Worm (Caenorhabditis elegans) whole organism, L1 larva: Measurements from ENCODE around the gene crn-2.

Source experiments
- C34B4.2 ChIP-seq: sonication (generic microtip); optimal IDR thresholded peaks from 2 replicates; lab custom pipeline; 2017; ENCODE audit warnings: mild to moderate bottlenecking, missing genetic modification characterization, missing compliant biosample characterization
- F16B12.6 ChIP-seq: fragments of 150-350 bp; optimal IDR thresholded peaks from 2 replicates; lab custom pipeline; 2014; ENCODE audit warnings: missing biosample characterization, missing genetic modification characterization
- alr-1 ChIP-seq: fragments of 200-800 bp; sonication (Bioruptor generic); optimal IDR thresholded peaks from 2 replicates; lab custom pipeline; 2018; ENCODE audit warnings: borderline replicate concordance, mild to moderate bottlenecking, missing genetic modification characterization, missing compliant biosample characterization
- aly-2 ChIP-seq: fragments of 150-350 bp; optimal IDR thresholded peaks from 2 replicates; lab custom pipeline; 2014; ENCODE audit warnings: missing biosample characterization, missing genetic modification characterization
- blmp-1 ChIP-seq: fragments of 150-350 bp; optimal IDR thresholded peaks from 2 replicates; lab custom pipeline; 2014; ENCODE audit warnings: missing biosample characterization, missing genetic modification characterization
- ceh-63 ChIP-seq: fragments of 200-800 bp; sonication (Bioruptor generic); optimal IDR thresholded peaks from 2 replicates; lab custom pipeline; 2018; ENCODE audit warnings: mild to moderate bottlenecking, missing genetic modification characterization, missing compliant biosample characterization
- ceh-8 ChIP-seq: fragments of 200-800 bp; sonication (Bioruptor generic); optimal IDR thresholded peaks from 2 replicates; lab custom pipeline; 2018; ENCODE audit warnings: mild to moderate bottlenecking, missing genetic modification characterization, moderate library complexity, missing compliant biosample characterization
- ceh-82 ChIP-seq, 3 experiments: fragments of 150-350 bp in 1 of 3; sonication (generic microtip) in 2 of 3; optimal IDR thresholded peaks; 2 replicates each; lab custom pipeline; 2014 to 2017; ENCODE audit warnings: missing biosample characterization in 3 of 3, missing genetic modification characterization in 3 of 3
- efl-1 ChIP-seq, 4 experiments: fragments of 150-350 bp; optimal IDR thresholded peaks in 3 of 4; peaks in 1 of 4; 1 replicate in 1 of 4; 2 replicates in 3 of 4; lab custom pipeline; 2014; ENCODE audit warnings: missing biosample characterization in 2 of 4, missing genetic modification characterization in 2 of 4, missing genetic modification reagents in 2 of 4
- efl-3 ChIP-seq: fragments of 200-800 bp; sonication (Bioruptor generic); optimal IDR thresholded peaks from 2 replicates; lab custom pipeline; 2018; ENCODE audit warnings: mild to moderate bottlenecking, missing genetic modification characterization, missing compliant biosample characterization
- elt-3 ChIP-seq, 6 experiments: fragments of 150-350 bp in 1 of 6; sonication (generic microtip); optimal IDR thresholded peaks; 2 replicates each; lab custom pipeline; 2017 to 2018; ENCODE audit warnings: missing biosample characterization in 6 of 6, missing genetic modification characterization in 6 of 6, inconsistent platforms in 1 of 6
- fkh-4 ChIP-seq: sonication (generic microtip); optimal IDR thresholded peaks from 2 replicates; lab custom pipeline; 2016; ENCODE audit warnings: missing compliant biosample characterization, missing genetic modification characterization, borderline replicate concordance
- grh-1 ChIP-seq: fragments of 200-800 bp; sonication (Bioruptor generic); IDR thresholded peaks from 2 replicates; pipeline ENCODE4 v1.3.6; 2022; ENCODE audit warnings: missing genetic modification reagents, missing genetic modification characterization, missing compliant biosample characterization
- hlh-17 ChIP-seq: fragments of 200-800 bp; sonication (Bioruptor generic); optimal IDR thresholded peaks from 2 replicates; lab custom pipeline; 2018; ENCODE audit warnings: missing genetic modification characterization, mild to moderate bottlenecking, missing compliant biosample characterization, moderate library complexity, borderline replicate concordance
- hlh-4 ChIP-seq: sonication (generic microtip); optimal IDR thresholded peaks from 2 replicates; lab custom pipeline; 2016; ENCODE audit warnings: mild to moderate bottlenecking, missing genetic modification characterization, missing compliant biosample characterization
- lin-13 ChIP-seq: fragments of 150-350 bp; optimal IDR thresholded peaks from 2 replicates; lab custom pipeline; 2014; ENCODE audit warnings: missing biosample characterization, missing genetic modification reagents, missing genetic modification characterization
- mdl-1 ChIP-seq, 2 experiments: fragments of 150-350 bp; optimal IDR thresholded peaks; 2 replicates each; lab custom pipeline; 2014 to 2017; ENCODE audit warnings: missing biosample characterization in 2 of 2, missing genetic modification characterization in 2 of 2, inconsistent platforms in 1 of 2
- mef-2 ChIP-seq: fragments of 150-350 bp; optimal IDR thresholded peaks from 2 replicates; lab custom pipeline; 2014; ENCODE audit warnings: missing biosample characterization, missing genetic modification characterization
- mep-1 ChIP-seq: fragments of 150-350 bp; optimal IDR thresholded peaks from 2 replicates; lab custom pipeline; 2014; ENCODE audit warnings: missing biosample characterization, missing genetic modification characterization
- nhr-11 ChIP-seq: fragments of 150-350 bp; optimal IDR thresholded peaks from 2 replicates; lab custom pipeline; 2014; ENCODE audit warnings: missing biosample characterization, missing genetic modification characterization
- nhr-19 ChIP-seq: fragments of 200-800 bp; sonication (Bioruptor generic); conservative IDR thresholded peaks from 2 replicates; pipeline ENCODE4 v1.3.6; 2022; ENCODE audit warnings: missing genetic modification characterization, missing compliant biosample characterization
- nhr-20 ChIP-seq: sonication (generic microtip); optimal IDR thresholded peaks from 2 replicates; lab custom pipeline; 2016; ENCODE audit warnings: mild to moderate bottlenecking, missing genetic modification characterization, missing compliant biosample characterization
- nhr-237 ChIP-seq: fragments of 150-350 bp; optimal IDR thresholded peaks from 2 replicates; lab custom pipeline; 2014; ENCODE audit warnings: missing biosample characterization, missing genetic modification characterization
- nhr-28 ChIP-seq: fragments of 150-350 bp; optimal IDR thresholded peaks from 2 replicates; lab custom pipeline; 2014; ENCODE audit warnings: missing biosample characterization, missing genetic modification characterization
- nhr-71 ChIP-seq: sonication (generic microtip); optimal IDR thresholded peaks from 2 replicates; lab custom pipeline; 2016; ENCODE audit warnings: mild to moderate bottlenecking, missing genetic modification characterization, moderate library complexity, missing compliant biosample characterization
- nhr-77 ChIP-seq: fragments of 150-350 bp; optimal IDR thresholded peaks from 2 replicates; lab custom pipeline; 2014; ENCODE audit warnings: missing biosample characterization, missing genetic modification characterization
- nhr-84 ChIP-seq: sonication (generic microtip); optimal IDR thresholded peaks from 2 replicates; lab custom pipeline; 2017; ENCODE audit warnings: missing biosample characterization, missing genetic modification characterization
- nhr-85 ChIP-seq: sonication (generic microtip); peaks from one replicate; lab custom pipeline; 2016; ENCODE audit warnings: missing genetic modification characterization, inconsistent platforms, missing compliant biosample characterization
- nhr-90 ChIP-seq: sonication (generic microtip); optimal IDR thresholded peaks from 2 replicates; lab custom pipeline; 2016; ENCODE audit warnings: mild to moderate bottlenecking, missing genetic modification characterization, missing compliant biosample characterization; ENCODE audit not compliant: poor library complexity
- pqm-1 ChIP-seq: sonication (generic microtip); optimal IDR thresholded peaks from 3 replicates; lab custom pipeline; 2017; ENCODE audit warnings: missing biosample characterization, missing genetic modification characterization
- sox-4 ChIP-seq: sonication (generic microtip); optimal IDR thresholded peaks from 2 replicates; lab custom pipeline; 2016; ENCODE audit warnings: missing genetic modification characterization, missing compliant biosample characterization
- sup-37 ChIP-seq: fragments of 200-800 bp; sonication (Bioruptor generic); optimal IDR thresholded peaks from 2 replicates; lab custom pipeline; 2018; ENCODE audit warnings: mild to moderate bottlenecking, missing genetic modification characterization, missing compliant biosample characterization
- swsn-7 ChIP-seq: sonication (generic microtip); optimal IDR thresholded peaks from 2 replicates; lab custom pipeline; 2016; ENCODE audit warnings: missing genetic modification characterization, missing compliant biosample characterization
- tbx-2 ChIP-seq: sonication (generic microtip); optimal IDR thresholded peaks from 2 replicates; lab custom pipeline; 2016; ENCODE audit warnings: missing genetic modification characterization, missing compliant biosample characterization
- unc-62 ChIP-seq: fragments of 150-350 bp; optimal IDR thresholded peaks from 2 replicates; lab custom pipeline; 2014; ENCODE audit warnings: missing biosample characterization, missing genetic modification reagents, missing genetic modification characterization
- unc-98 ChIP-seq: fragments of 200-800 bp; sonication (Bioruptor generic); IDR thresholded peaks from 2 replicates; pipeline ENCODE4 v1.3.6; 2022; ENCODE audit warnings: missing genetic modification characterization, missing compliant biosample characterization
- xbp-1 ChIP-seq: sonication (generic microtip); optimal IDR thresholded peaks from 2 replicates; lab custom pipeline; 2016; ENCODE audit warnings: missing genetic modification characterization, missing compliant biosample characterization
- zag-1 ChIP-seq: fragments of 150-350 bp; optimal IDR thresholded peaks from 2 replicates; lab custom pipeline; 2014; ENCODE audit warnings: missing biosample characterization, missing genetic modification characterization
- ztf-4 ChIP-seq: fragments of 150-350 bp; optimal IDR thresholded peaks from 2 replicates; lab custom pipeline; 2014; ENCODE audit warnings: missing biosample characterization, missing genetic modification characterization

The crn-2 gene

ce11 chrV:5594315-5594714, at the start of gene crn-2:
crn-2 (plus strand) TSS chrV:5594615.
- no peak for TF ChIP-seq nhr-71 (tag; lab: Kevin White, UChicago)
- TF ChIP-seq C34B4.2 (tag; lab: Kevin White, UChicago): no peak
- no peak for TF ChIP-seq aly-2 (tag; lab: Kevin White, UChicago)
- TF ChIP-seq fkh-4 (tag; lab: Kevin White, UChicago): no peak
- TF ChIP-seq grh-1: no peak
- no peak for TF ChIP-seq sup-37
- TF ChIP-seq unc-98 (GFP tag; lab: Robert Waterston, UW): no peak
- no peak for TF ChIP-seq pqm-1
- no peak for TF ChIP-seq efl-3 (GFP tag; lab: Kevin White, UChicago)
- TF ChIP-seq nhr-28 (tag; lab: Kevin White, UChicago): no peak
- TF ChIP-seq mep-1 (tag; lab: Kevin White, UChicago): no peak
- no peak for TF ChIP-seq mef-2 (tag; lab: Kevin White, UChicago)

- TF ChIP-seq hlh-4 (tag; lab: Kevin White, UChicago) (no peak), efl-1 (optimal IDR thresholded peaks at IDR 0.05; lab: Kevin White, UChicago) (no peak), efl-1 (GFP tag; optimal IDR thresholded peaks at IDR 0.05 in 1 of 2; lab: Kevin White, UChicago) (no peak), nhr-11 (tag; lab: Kevin White, UChicago) (no peak), ceh-63 (no peak), nhr-90 (no peak), F16B12.6 (tag; lab: Kevin White, UChicago) (no peak), alr-1 (tag; lab: Kevin White, UChicago) (no peak), ztf-4 (tag; lab: Kevin White, UChicago) (no peak), mdl-1 (tag; optimal IDR thresholded peaks at IDR 0.05; lab: Kevin White, UChicago) (no peak), sup-37 (no peak), elt-3 (tag; optimal IDR thresholded peaks at IDR 0.05; lab: Kevin White, UChicago) (no peak), blmp-1 (tag; lab: Kevin White, UChicago) (no peak), nhr-84 (tag; lab: Kevin White, UChicago) (no peak), sox-4 (tag; lab: Kevin White, UChicago) (no peak), nhr-77 (tag; lab: Kevin White, UChicago) (no peak)
These were observed 46.4 kb upstream of the crn-2 start, which contains the start of gene ugt-48 for ce11 chrV:5548051-5548450. ugt-48 (minus strand) TSS chrV:5548062.

ce11 chrV:5548497-5548896, 45.9 kb upstream of the crn-2 start:
- no peak for TF ChIP-seq nhr-90
- no peak for TF ChIP-seq nhr-237 (tag; lab: Kevin White, UChicago)
- TF ChIP-seq C34B4.2 (tag; lab: Kevin White, UChicago): no peak
- no peak for TF ChIP-seq nhr-19 (GFP tag; lab: Robert Waterston, UW)
- no peak for TF ChIP-seq pqm-1
- no peak for TF ChIP-seq grh-1
- no peak for TF ChIP-seq xbp-1
- TF ChIP-seq tbx-2: no peak
- TF ChIP-seq hlh-17 (GFP tag; lab: Kevin White, UChicago): no peak
- TF ChIP-seq ceh-82 (tag; optimal IDR thresholded peaks at IDR 0.05; lab: Kevin White, UChicago): no peak
- TF ChIP-seq nhr-77 (tag; lab: Kevin White, UChicago): no peak
- TF ChIP-seq nhr-85 (tag; lab: Kevin White, UChicago): no peak
- TF ChIP-seq swsn-7 (tag; lab: Kevin White, UChicago): no peak
- TF ChIP-seq lin-13 (GFP tag; lab: Kevin White, UChicago): no peak
- no peak for TF ChIP-seq zag-1 (tag; lab: Kevin White, UChicago)
- TF ChIP-seq fkh-4 (tag; lab: Kevin White, UChicago): no peak
- TF ChIP-seq nhr-20 (tag; lab: Kevin White, UChicago): no peak
- TF ChIP-seq, all 84 proteins: peak for 0

- TF ChIP-seq unc-62 (GFP tag; lab: Kevin White, UChicago) (no peak), ceh-8 (GFP tag; lab: Kevin White, UChicago) (no peak), alr-1 (tag; lab: Kevin White, UChicago) (no peak), fkh-4 (tag; lab: Kevin White, UChicago) (no peak)
- TF ChIP-seq, all 84 proteins: peak for 0
These were observed 35.8 kb upstream of the crn-2 start, which contains the start of gene glb-5 for ce11 chrV:5558590-5558989. glb-5 (plus strand) TSS chrV:5558890.
